Fruit fly (Drosophila melanogaster): Measurements from ENCODE around the gene zetaCOP.

dm6 chr3L:16695076-16695847, 21.9 kb upstream of the zetaCOP start:
- TF ChIP-seq h (optimal IDR thresholded peaks at IDR 0.05): no peak
- no peak for TF ChIP-seq psq (optimal IDR thresholded peaks at IDR 0.05)
- TF ChIP-seq insv (optimal IDR thresholded peaks at IDR 0.05): no peak

Measured in Kc167 (cell line).